Worm (Caenorhabditis elegans) whole organism, L4/young adult: ENCODE measurements around the gene lgc-10.

Experiments used
- dao-5 ChIP-seq: sonication (generic microtip); optimal IDR thresholded peaks from 2 replicates; lab custom pipeline; 2016; ENCODE audit warnings: missing genotype, missing genetic modification characterization, moderate library complexity, missing compliant biosample characterization
- him-1 ChIP-seq: sonication (generic microtip); optimal IDR thresholded peaks from 2 replicates; lab custom pipeline; 2016; ENCODE audit warnings: missing genotype, missing genetic modification reagents, missing genetic modification characterization, missing compliant biosample characterization

DNA sequence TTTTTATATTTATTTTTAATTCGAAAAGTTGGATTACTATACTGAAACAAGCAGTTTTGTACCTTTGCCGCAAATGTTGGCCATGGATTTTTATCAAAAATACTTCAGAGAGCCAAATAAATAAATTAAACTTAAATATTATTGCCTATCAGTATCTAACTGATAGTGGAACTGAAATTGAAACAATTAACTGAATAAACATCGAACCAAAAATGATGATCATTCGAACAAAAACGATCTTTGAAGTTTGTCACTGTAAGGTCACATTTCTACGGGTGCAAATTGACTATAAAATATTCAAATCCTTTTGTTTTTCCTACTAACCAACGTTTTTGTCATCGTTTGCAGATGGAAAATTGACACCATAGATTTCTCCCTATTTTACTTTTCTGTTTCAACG, 14.4 kb downstream of the lgc-10 start:
- no peak for TF ChIP-seq dao-5 (tag; lab: Kevin White, UChicago)
- no peak for TF ChIP-seq him-1 (tag; lab: Kevin White, UChicago)
